Worm (Caenorhabditis elegans) whole organism, L4 larva: Measurements from ENCODE around the gene F41G3.19.

Experiments used
- D1046.2 ChIP-seq: fragments of 200-800 bp; sonication (Bioruptor generic); IDR thresholded peaks from 2 replicates; pipeline ENCODE4 v1.3.6; 2022; ENCODE audit warnings: missing genetic modification characterization, missing compliant biosample characterization
- ceh-20 ChIP-seq: fragments of 200-800 bp; sonication (Bioruptor generic); IDR thresholded peaks from 2 replicates; pipeline ENCODE4 v1.3.6; 2022; ENCODE audit warnings: missing genetic modification reagents, missing genetic modification characterization, missing compliant biosample characterization
- ctbp-1 ChIP-seq: fragments of 200-800 bp; sonication (Bioruptor generic); IDR thresholded peaks from 2 replicates; pipeline ENCODE4 v1.3.6; 2022; ENCODE audit warnings: missing genetic modification reagents, missing genetic modification characterization, missing compliant biosample characterization
- daf-16 ChIP-seq, 3 experiments: sonication (generic microtip); optimal IDR thresholded peaks; 2 replicates each; lab custom pipeline; 2016 to 2017; ENCODE audit warnings: missing genetic modification characterization in 3 of 3, missing genetic modification reagents in 3 of 3, mild to moderate bottlenecking in 2 of 3, missing compliant biosample characterization in 2 of 3, missing biosample characterization in 1 of 3, moderate library complexity in 1 of 3
- fkh-10 ChIP-seq: fragments of 150-350 bp; optimal IDR thresholded peaks from 2 replicates; lab custom pipeline; 2014; ENCODE audit warnings: missing biosample characterization, missing genetic modification reagents, missing genetic modification characterization
- hif-1 ChIP-seq, 2 experiments: sonication (generic microtip); optimal IDR thresholded peaks; 2 replicates each; lab custom pipeline; 2016 to 2017; ENCODE audit warnings: missing compliant biosample characterization in 2 of 2, missing genetic modification characterization in 2 of 2, missing genetic modification reagents in 2 of 2, missing genotype in 2 of 2, mild to moderate bottlenecking in 1 of 2
- hlh-11 ChIP-seq: fragments of 200-800 bp; sonication (Bioruptor generic); optimal IDR thresholded peaks from 2 replicates; lab custom pipeline; 2018; ENCODE audit warnings: mild to moderate bottlenecking, missing genetic modification characterization, missing compliant biosample characterization
- hlh-30 ChIP-seq: sonication (generic microtip); optimal IDR thresholded peaks from 2 replicates; lab custom pipeline; 2017; ENCODE audit warnings: antibody characterized with exemption, mild to moderate bottlenecking, missing genetic modification characterization, missing compliant biosample characterization; ENCODE audit not compliant: insufficient read depth
- hmg-1.1 ChIP-seq: fragments of 200-800 bp; sonication (Bioruptor generic); IDR thresholded peaks from 2 replicates; pipeline ENCODE4 v1.3.6; 2022; ENCODE audit warnings: missing genetic modification reagents, missing genetic modification characterization, missing compliant biosample characterization
- lin-39 ChIP-seq: fragments of 150-350 bp; optimal IDR thresholded peaks from 2 replicates; lab custom pipeline; 2014; ENCODE audit warnings: missing biosample characterization, missing genetic modification reagents, missing genetic modification characterization
- lsy-2 ChIP-seq, 2 experiments: fragments of 150-350 bp in 1 of 2; sonication (generic microtip) in 1 of 2; optimal IDR thresholded peaks; 2 replicates each; lab custom pipeline; 2014 to 2017; ENCODE audit warnings: missing biosample characterization in 2 of 2, missing genetic modification characterization in 2 of 2
- mep-1 ChIP-seq: fragments of 150-350 bp; sonication (generic microtip); optimal IDR thresholded peaks from 3 replicates; lab custom pipeline; 2014; ENCODE audit warnings: missing biosample characterization, missing genetic modification characterization
- nhr-11 ChIP-seq: fragments of 150-350 bp; optimal IDR thresholded peaks from 2 replicates; lab custom pipeline; 2014; ENCODE audit warnings: missing biosample characterization, missing genetic modification characterization
- unc-62 ChIP-seq, 3 experiments: fragments of 150-350 bp in 1 of 3; sonication (generic microtip); optimal IDR thresholded peaks in 2 of 3; peaks in 1 of 3; 1 replicate in 1 of 3; 2 replicates in 2 of 3; lab custom pipeline; 2014 to 2017; ENCODE audit warnings: missing biosample characterization in 3 of 3, missing genetic modification characterization in 3 of 3, missing genetic modification reagents in 3 of 3, missing genotype in 1 of 3

Gene F41G3.19

ce11 chrII:6706552-6707091 is 45.3 kb downstream of the F41G3.19 start (continued):
- peak; percentile 39 for TF ChIP-seq fkh-10 (GFP tag; lab: Kevin White, UChicago)
- no peak for TF ChIP-seq lin-39 (tag; lab: Kevin White, UChicago)
- 0 out of 2 replicates have a peak, but pooled peaks have one; percentile 16 for TF ChIP-seq ctbp-1 (GFP tag; lab: Robert Waterston, UW)
- no peak for TF ChIP-seq mep-1 (tag; lab: Kevin White, UChicago)
- TF ChIP-seq, all 104 proteins: peak for 3

- TF ChIP-seq D1046.2 (GFP tag; lab: Robert Waterston, UW) (no peak), hlh-30 (peak; percentile 20), lsy-2 (tag; optimal IDR thresholded peaks at IDR 0.05; lab: Kevin White, UChicago) (peak in 1 of 2 experiments; percentile 29), hlh-11 (tag; lab: Kevin White, UChicago) (peak; percentile 9), hmg-1.1 (no peak), hif-1 (tag; optimal IDR thresholded peaks at IDR 0.05; lab: Kevin White, UChicago) (no peak), unc-62 (GFP tag; optimal IDR thresholded peaks at IDR 0.05 in 1 of 2; lab: Kevin White, UChicago) (peak in 1 of 2 experiments; percentile 97), unc-62 (tag; optimal IDR thresholded peaks at IDR 0.05; lab: Kevin White, UChicago) (no peak), daf-16 (GFP tag; optimal IDR thresholded peaks at IDR 0.05; lab: Kevin White, UChicago) (peak in 1 of 2 experiments; percentile 87), daf-16 (tag; optimal IDR thresholded peaks at IDR 0.05; lab: Kevin White, UChicago) (no peak), nhr-11 (peak; percentile 43), ceh-20 (GFP tag; lab: Robert Waterston, UW) (0 out of 2 replicates have a peak, but pooled peaks have one; percentile 28)
Observed at ce11 chrII:6705593-6706228, 46.2 kb downstream of the F41G3.19 start, which contains the start of gene rpy-1. Gene rpy-1 (minus strand): TSS chrII:6705643.
